Fruit fly (Drosophila melanogaster) whole organism, embryonic: ENCODE results near the gene CG5381.
A peak's percentile ranks its signal among the peaks of the same experiment; 100 is the strongest.

Experiments used
- CG12219 ChIP-seq: fragments of 200-800 bp; sonication (Bioruptor generic); optimal IDR thresholded peaks from 3 replicates; lab custom pipeline; 2018; ENCODE audit warnings: missing biosample characterization, mild to moderate bottlenecking, missing genetic modification characterization
- CG12769 ChIP-seq: fragments of 200-800 bp; sonication (Bioruptor generic); optimal IDR thresholded peaks from 2 replicates; lab custom pipeline; 2019; ENCODE audit warnings: missing biosample characterization, mild to moderate bottlenecking, missing genetic modification characterization, moderate library complexity
- CG13123 ChIP-seq: fragments of 200-800 bp; sonication (Bioruptor generic); optimal IDR thresholded peaks from 2 replicates; lab custom pipeline; 2016; ENCODE audit warnings: missing biosample characterization, missing genetic modification characterization
- CG13287 ChIP-seq: fragments of 200-800 bp; sonication (Bioruptor generic); IDR thresholded peaks from 2 replicates; pipeline ENCODE4 v1.3.6; 2022; ENCODE audit warnings: missing biosample characterization, missing genetic modification characterization; ENCODE audit not compliant: partially characterized antibody
- CG14014 ChIP-seq: fragments of 200-800 bp; sonication (Bioruptor generic); IDR thresholded peaks from 2 replicates; pipeline ENCODE4 v1.3.6; 2022; ENCODE audit warnings: missing biosample characterization, missing genetic modification characterization
- CG15073 ChIP-seq: fragments of 200-800 bp; sonication (Bioruptor generic); optimal IDR thresholded peaks from 2 replicates; lab custom pipeline; 2016; ENCODE audit warnings: missing biosample characterization, missing genetic modification characterization
- CG15269 ChIP-seq: fragments of 200-800 bp; sonication (Bioruptor generic); optimal IDR thresholded peaks from 2 replicates; lab custom pipeline; 2018; ENCODE audit warnings: missing biosample characterization, mild to moderate bottlenecking, missing genetic modification characterization, moderate library complexity
- CG15601 ChIP-seq: fragments of 200-800 bp; sonication (Bioruptor generic); optimal IDR thresholded peaks from 3 replicates; lab custom pipeline; 2019; ENCODE audit warnings: missing biosample characterization, mild to moderate bottlenecking, missing genetic modification characterization, moderate library complexity
- CG16815 ChIP-seq: fragments of 200-800 bp; sonication (Bioruptor generic); optimal IDR thresholded peaks from 3 replicates; lab custom pipeline; 2017; ENCODE audit warnings: missing biosample characterization, mild to moderate bottlenecking, missing genetic modification characterization
- CG17568 ChIP-seq: fragments of 200-800 bp; sonication (Bioruptor generic); optimal IDR thresholded peaks from 2 replicates; lab custom pipeline; 2018; ENCODE audit warnings: missing biosample characterization, mild to moderate bottlenecking, missing genetic modification characterization, moderate library complexity
- CG18262 ChIP-seq: fragments of 200-800 bp; optimal IDR thresholded peaks from 3 replicates; lab custom pipeline; 2019; ENCODE audit warnings: missing biosample characterization, mild to moderate bottlenecking, missing genetic modification characterization, moderate library complexity
- CG32772 ChIP-seq: fragments of 200-800 bp; sonication (Bioruptor generic); IDR thresholded peaks from 2 replicates; pipeline ENCODE4 v1.3.6; 2022; ENCODE audit warnings: missing biosample characterization, missing genetic modification characterization
- CG4282 ChIP-seq: fragments of 200-800 bp; sonication (Bioruptor generic); optimal IDR thresholded peaks from 2 replicates; lab custom pipeline; 2016; ENCODE audit warnings: missing biosample characterization, missing genetic modification characterization
- CG6854 ChIP-seq: fragments of 200-800 bp; sonication (Bioruptor generic); optimal IDR thresholded peaks from 3 replicates; lab custom pipeline; 2017; ENCODE audit warnings: missing biosample characterization, mild to moderate bottlenecking, missing genetic modification characterization
- CG7271 ChIP-seq: fragments of 200-800 bp; sonication (Bioruptor generic); optimal IDR thresholded peaks from 2 replicates; lab custom pipeline; 2018; ENCODE audit warnings: missing biosample characterization, mild to moderate bottlenecking, missing genetic modification characterization, moderate library complexity
- CG7372 ChIP-seq: fragments of 200-800 bp; sonication (Bioruptor generic); IDR thresholded peaks from 2 replicates; pipeline ENCODE4 v1.3.6; 2022; ENCODE audit warnings: missing biosample characterization, missing genetic modification characterization
- CG7745 ChIP-seq: fragments of 200-800 bp; sonication (Bioruptor generic); optimal IDR thresholded peaks from 2 replicates; lab custom pipeline; 2018; ENCODE audit warnings: missing biosample characterization, mild to moderate bottlenecking, missing genetic modification characterization, moderate library complexity
- CkIIα-i1 ChIP-seq: fragments of 200-800 bp; sonication (Bioruptor generic); IDR thresholded peaks from 2 replicates; pipeline ENCODE4 v1.3.6; 2022; ENCODE audit warnings: missing biosample characterization, missing genetic modification characterization
- CoRest ChIP-seq: fragments of 200-800 bp; sonication (Bioruptor generic); optimal IDR thresholded peaks from 3 replicates; lab custom pipeline; 2018; ENCODE audit warnings: missing biosample characterization, mild to moderate bottlenecking, missing genetic modification characterization, moderate library complexity
- Deaf1 ChIP-seq: fragments of 200-800 bp; optimal IDR thresholded peaks from 3 replicates; lab custom pipeline; 2019; ENCODE audit warnings: missing biosample characterization, mild to moderate bottlenecking, missing genetic modification characterization, moderate library complexity
- Fer1 ChIP-seq: fragments of 200-800 bp; sonication (Bioruptor generic); optimal IDR thresholded peaks from 2 replicates; lab custom pipeline; 2017; ENCODE audit warnings: missing biosample characterization, mild to moderate bottlenecking, missing genetic modification characterization
- Hmr ChIP-seq: fragments of 200-800 bp; sonication (Bioruptor generic); optimal IDR thresholded peaks from 3 replicates; lab custom pipeline; 2017; ENCODE audit warnings: mild to moderate bottlenecking, missing biosample characterization, missing genetic modification reagents, missing genetic modification characterization
- Hr3 ChIP-seq: fragments of 200-800 bp; sonication (Bioruptor generic); optimal IDR thresholded peaks from 3 replicates; lab custom pipeline; 2016; ENCODE audit warnings: missing biosample characterization, missing genetic modification characterization
- Jarid2 ChIP-seq: fragments of 200-800 bp; sonication (Bioruptor generic); optimal IDR thresholded peaks from 3 replicates; lab custom pipeline; 2017; ENCODE audit warnings: mild to moderate bottlenecking, missing biosample characterization, missing genetic modification reagents, missing genetic modification characterization
- Kr ChIP-seq: fragments of 200-800 bp; sonication (Bioruptor generic); optimal IDR thresholded peaks from 2 replicates; lab custom pipeline; 2017; ENCODE audit warnings: missing biosample characterization, mild to moderate bottlenecking, missing genetic modification characterization
- MTF-1 ChIP-seq: fragments of 200-800 bp; sonication (Bioruptor generic); optimal IDR thresholded peaks from 2 replicates; lab custom pipeline; 2018; ENCODE audit warnings: missing biosample characterization, mild to moderate bottlenecking, missing genetic modification characterization, borderline replicate concordance
- NC2α ChIP-seq: fragments of 200-800 bp; sonication (Bioruptor generic); optimal IDR thresholded peaks from 2 replicates; lab custom pipeline; 2016; ENCODE audit warnings: missing biosample characterization, missing genetic modification characterization
- Nf-YB ChIP-seq: fragments of 200-800 bp; sonication (Bioruptor generic); optimal IDR thresholded peaks from 3 replicates; lab custom pipeline; 2019; ENCODE audit warnings: missing biosample characterization, mild to moderate bottlenecking, missing genetic modification characterization, moderate library complexity
- NfI ChIP-seq: fragments of 200-800 bp; sonication (Bioruptor generic); optimal IDR thresholded peaks from 3 replicates; lab custom pipeline; 2018; ENCODE audit warnings: missing biosample characterization, mild to moderate bottlenecking, missing genetic modification characterization, moderate library complexity
- Sox102F ChIP-seq: fragments of 200-800 bp; sonication (Bioruptor generic); optimal IDR thresholded peaks from 2 replicates; lab custom pipeline; 2018; ENCODE audit warnings: missing biosample characterization, mild to moderate bottlenecking, missing genetic modification characterization, moderate library complexity
- Sry-δ ChIP-seq: fragments of 200-800 bp; sonication (Bioruptor generic); optimal IDR thresholded peaks from 2 replicates; lab custom pipeline; 2016; ENCODE audit warnings: missing biosample characterization, missing genetic modification characterization
- Taf1 ChIP-seq: fragments of 200-800 bp; sonication (Bioruptor generic); IDR thresholded peaks from 2 replicates; pipeline ENCODE4 v1.3.6; 2022; ENCODE audit warnings: missing biosample characterization, missing genetic modification characterization
- Tbp ChIP-seq: fragments of >200 bp; optimal IDR thresholded peaks from 2 replicates; lab custom pipeline; 2018; ENCODE audit warnings: missing biosample characterization, missing genetic modification characterization
- dysf ChIP-seq: fragments of 200-800 bp; sonication (Bioruptor generic); IDR thresholded peaks from 3 replicates; pipeline ENCODE4 v1.3.6; 2022; ENCODE audit warnings: missing biosample characterization, missing genetic modification characterization
- esg ChIP-seq: fragments of 200-800 bp; sonication (Bioruptor generic); conservative IDR thresholded peaks from 2 replicates; pipeline ENCODE4 v1.3.6; 2022; ENCODE audit warnings: missing biosample characterization, missing genetic modification characterization
- gfzf ChIP-seq: fragments of 200-800 bp; sonication (Bioruptor generic); optimal IDR thresholded peaks from 2 replicates; lab custom pipeline; 2016; ENCODE audit warnings: missing biosample characterization, mild to moderate bottlenecking, missing genetic modification characterization, moderate library complexity
- grn ChIP-seq: fragments of 200-800 bp; sonication (Bioruptor generic); optimal IDR thresholded peaks from 3 replicates; lab custom pipeline; 2017; ENCODE audit warnings: missing biosample characterization, missing genetic modification characterization
- hbn ChIP-seq: fragments of 200-800 bp; sonication (Bioruptor generic); IDR thresholded peaks from 2 replicates; pipeline ENCODE4 v1.3.6; 2022; ENCODE audit warnings: missing biosample characterization, missing genetic modification characterization; ENCODE audit not compliant: partially characterized antibody
- lbe ChIP-seq: fragments of 200-800 bp; sonication (Bioruptor generic); optimal IDR thresholded peaks from 2 replicates; lab custom pipeline; 2016; ENCODE audit warnings: missing biosample characterization, mild to moderate bottlenecking, missing genetic modification characterization
- odd ChIP-seq: fragments of 200-800 bp; sonication (Bioruptor generic); optimal IDR thresholded peaks from 2 replicates; lab custom pipeline; 2017; ENCODE audit warnings: missing biosample characterization, mild to moderate bottlenecking, missing genetic modification characterization
- pho ChIP-seq: fragments of 200-800 bp; sonication (Bioruptor generic); optimal IDR thresholded peaks from 2 replicates; lab custom pipeline; 2016; ENCODE audit warnings: missing biosample characterization, missing genetic modification characterization
- prd ChIP-seq, 3 experiments: fragments of >200 bp in 2 of 3; fragments of 200-800 bp in 1 of 3; sonication (Bioruptor generic) in 1 of 3; optimal IDR thresholded peaks in 2 of 3; IDR thresholded peaks in 1 of 3; 2 replicates in 2 of 3; 3 replicates in 1 of 3; pipeline versions ENCODE4 v1.3.6 to Lab custom; 2017 to 2022; ENCODE audit warnings: missing biosample characterization in 1 of 3, missing genetic modification characterization in 1 of 3
- salm ChIP-seq: fragments of 200-800 bp; sonication (Bioruptor generic); optimal IDR thresholded peaks from 2 replicates; lab custom pipeline; 2018; ENCODE audit warnings: missing biosample characterization, mild to moderate bottlenecking, missing genetic modification characterization
- shn ChIP-seq: fragments of 200-800 bp; sonication (Bioruptor generic); optimal IDR thresholded peaks from 3 replicates; lab custom pipeline; 2016; ENCODE audit warnings: missing biosample characterization, missing genetic modification characterization
- sr ChIP-seq: fragments of 200-800 bp; sonication (Bioruptor generic); IDR thresholded peaks from 3 replicates; pipeline ENCODE4 v1.3.6; 2022; ENCODE audit warnings: missing biosample characterization, missing genetic modification characterization
- ssp ChIP-seq: fragments of 200-800 bp; sonication (Bioruptor generic); IDR thresholded peaks from 2 replicates; pipeline ENCODE4 v1.3.6; 2022; ENCODE audit warnings: missing biosample characterization, missing genetic modification characterization
- sug ChIP-seq: fragments of 200-800 bp; optimal IDR thresholded peaks from 2 replicates; lab custom pipeline; 2019; ENCODE audit warnings: missing biosample characterization, mild to moderate bottlenecking, missing genetic modification characterization, moderate library complexity
- tna ChIP-seq: fragments of 200-800 bp; sonication (Bioruptor generic); IDR thresholded peaks from 2 replicates; pipeline ENCODE4 v1.3.6; 2022; ENCODE audit warnings: missing biosample characterization, missing genetic modification characterization; ENCODE audit not compliant: partially characterized antibody
- wdn ChIP-seq: fragments of 200-800 bp; sonication (Bioruptor generic); IDR thresholded peaks from 2 replicates; pipeline ENCODE4 v1.3.6; 2022; ENCODE audit warnings: missing biosample characterization, missing genetic modification characterization

CG5381 gene

dm6 chr2L:10334854-10335277 is 12.0 kb upstream of the CG5381 start (continued):
- TF ChIP-seq gfzf (GFP tag; lab: Kevin White, UChicago) (peak; percentile 34), Deaf1 (tag; lab: Kevin White, UChicago) (peak; percentile 40), CG13287 (peak; percentile 81), CG15601 (tag; lab: Kevin White, UChicago) (peak; percentile 77), tna (GFP tag; lab: Robert Waterston, UW) (peak; percentile 48; the same call in 1 of the 2 replicates), Kr (GFP tag; lab: Kevin White, UChicago) (no peak), pho (GFP tag; lab: Kevin White, UChicago) (peak; percentile 18), sug (tag; lab: Kevin White, UChicago) (peak; percentile 87), prd (optimal IDR thresholded peaks at IDR 0.05; lab: Kevin White, UChicago) (no peak), prd (GFP tag; IDR thresholded peaks at IDR 0.05; lab: Robert Waterston, UW) (no peak; the same call in 1 of the 3 replicates), CG12219 (GFP tag; lab: Kevin White, UChicago) (peak; percentile 75), CG17568 (GFP tag; lab: Kevin White, UChicago) (peak; percentile 72), Sox102F (GFP tag; lab: Kevin White, UChicago) (no peak), lbe (peak; percentile 72), CG7745 (tag; lab: Kevin White, UChicago) (peak; percentile 66), Hr3 (GFP tag; lab: Kevin White, UChicago) (peak; percentile 6), odd (GFP tag; lab: Kevin White, UChicago) (peak; percentile 67), hbn (GFP tag; lab: Robert Waterston, UW) (peak; percentile 61), CG7271 (no peak), grn (GFP tag; lab: Kevin White, UChicago) (peak; percentile 83), dysf (GFP tag; lab: Robert Waterston, UW) (no peak; the same call in 2 of the 3 replicates), CG7372 (GFP tag; lab: Robert Waterston, UW) (0 out of 2 replicates have a peak, but pooled peaks have one; percentile 10), Fer1 (GFP tag; lab: Kevin White, UChicago) (peak; percentile 85), Tbp (GFP tag; lab: Kevin White, UChicago) (no peak), CG4282 (GFP tag; lab: Kevin White, UChicago) (no peak), sr (GFP tag; lab: Robert Waterston, UW) (no peak), CG15073 (no peak), Nf-YB (peak; percentile 52), esg (GFP tag; lab: Robert Waterston, UW) (no peak), Sry-δ (GFP tag; lab: Kevin White, UChicago) (peak; percentile 54), wdn (0 out of 2 replicates have a peak, but pooled peaks have one; percentile 38), CG15269 (tag; lab: Kevin White, UChicago) (peak; percentile 36), CG12769 (peak; percentile 95), CG16815 (GFP tag; lab: Kevin White, UChicago) (no peak), CG18262 (tag; lab: Kevin White, UChicago) (peak; percentile 41), CoRest (peak; percentile 10), CG14014 (GFP tag; lab: Robert Waterston, UW) (peak; percentile 56; the same call in 1 of the 2 replicates), shn (GFP tag; lab: Kevin White, UChicago) (peak; percentile 57), CG32772 (no peak), MTF-1 (GFP tag; lab: Kevin White, UChicago) (peak; percentile 74), CG13123 (GFP tag; lab: Kevin White, UChicago) (peak; percentile 30), CkIIα-i1 (GFP tag; lab: Robert Waterston, UW) (no peak), Jarid2 (GFP tag; lab: Kevin White, UChicago) (no peak), salm (tag; lab: Kevin White, UChicago) (peak; percentile 73), Hmr (GFP tag; lab: Kevin White, UChicago) (peak; percentile 90), NfI (GFP tag; lab: Kevin White, UChicago) (peak; percentile 59), NC2α (GFP tag; lab: Kevin White, UChicago) (no peak), ssp (GFP tag; lab: Robert Waterston, UW) (no peak), Taf1 (GFP tag; lab: Robert Waterston, UW) (0 out of 2 replicates have a peak, but pooled peaks have one; percentile 24), CG6854 (GFP tag; lab: Kevin White, UChicago) (peak; percentile 71)
